Worm (Caenorhabditis elegans): ENCODE measurements around the gene moma-1.

moma-1 gene

ce11 chrIII:856908-857307, 4.7 kb upstream of the moma-1 start:
- TF ChIP-seq lin-14 (GFP tag; optimal IDR thresholded peaks at IDR 0.05) (no peak), mef-2 (tag; optimal IDR thresholded peaks at IDR 0.05) (no peak), unc-130 (tag; optimal IDR thresholded peaks at IDR 0.05) (no peak), unc-86 (tag; optimal IDR thresholded peaks at IDR 0.05) (no peak), lin-39 (tag; optimal IDR thresholded peaks at IDR 0.05) (no peak), ceh-82 (tag; optimal IDR thresholded peaks at IDR 0.05) (no peak), hlh-17 (GFP tag; optimal IDR thresholded peaks at IDR 0.05; ENCODE audit: borderline replicate concordance) (no peak), nhr-76 (tag; optimal IDR thresholded peaks at IDR 0.05) (no peak), mab-9 (GFP tag; IDR thresholded peaks at IDR 0.05) (no peak)

ce11 chrIII:856260-856659, 4.1 kb upstream of the moma-1 start, which contains the start of gene K02F3.12:
Gene K02F3.12 (plus strand): TSS chrIII:856560.
- TF ChIP-seq fkh-10 (GFP tag; optimal IDR thresholded peaks at IDR 0.05) (no peak), swsn-7 (tag; optimal IDR thresholded peaks at IDR 0.05) (no peak), hlh-17 (GFP tag; optimal IDR thresholded peaks at IDR 0.05; ENCODE audit: borderline replicate concordance) (no peak), zag-1 (tag; optimal IDR thresholded peaks at IDR 0.05) (no peak), hpl-2 (GFP tag; optimal IDR thresholded peaks at IDR 0.05) (no peak), snpc-4 (tag; optimal IDR thresholded peaks at IDR 0.05) (no peak), zip-4 (GFP tag; optimal IDR thresholded peaks at IDR 0.05) (no peak), mdl-1 (tag; optimal IDR thresholded peaks at IDR 0.05) (no peak), efl-1 (optimal IDR thresholded peaks at IDR 0.05) (no peak), efl-1 (GFP tag; optimal IDR thresholded peaks at IDR 0.05 in 1 of 2) (no peak), fos-1 (tag; optimal IDR thresholded peaks at IDR 0.05) (no peak), ceh-63 (GFP tag; optimal IDR thresholded peaks at IDR 0.05) (no peak), dpl-1 (GFP tag; optimal IDR thresholded peaks at IDR 0.05) (no peak), fkh-8 (tag; optimal IDR thresholded peaks at IDR 0.05) (no peak)

- TF ChIP-seq blmp-1 (tag; optimal IDR thresholded peaks at IDR 0.05): peak; percentile 90
- TF ChIP-seq sptf-1 (tag; optimal IDR thresholded peaks at IDR 0.05): no peak
- TF ChIP-seq egl-27 (tag; optimal IDR thresholded peaks at IDR 0.05): no peak
- TF ChIP-seq lsy-2 (tag; optimal IDR thresholded peaks at IDR 0.05): peak; percentile 19 to 49
- TF ChIP-seq snu-23 (GFP tag; optimal IDR thresholded peaks at IDR 0.05): peak; percentile 18
- TF ChIP-seq lin-15B (tag; optimal IDR thresholded peaks at IDR 0.05): no peak
- no peak for TF ChIP-seq lir-3 (tag; optimal IDR thresholded peaks at IDR 0.05; ENCODE audit: poor library complexity)
- TF ChIP-seq efl-1 (optimal IDR thresholded peaks at IDR 0.05): peak; percentile 16 to 32
- TF ChIP-seq efl-1 (GFP tag; optimal IDR thresholded peaks at IDR 0.05 in 1 of 2): peak in 1 of 2 experiments; percentile 31
- TF ChIP-seq nhr-20 (tag; optimal IDR thresholded peaks at IDR 0.05): no peak
- TF ChIP-seq nhr-85 (tag): no peak
- no peak for TF ChIP-seq nhr-19 (GFP tag; conservative IDR thresholded peaks at IDR 0.05)
- no peak for TF ChIP-seq sox-4 (tag; optimal IDR thresholded peaks at IDR 0.05)
- TF ChIP-seq tlp-1 (tag; optimal IDR thresholded peaks at IDR 0.05): no peak
- TF ChIP-seq dpl-1 (GFP tag; optimal IDR thresholded peaks at IDR 0.05): peak in 1 of 3 experiments; percentile 48
- no peak for TF ChIP-seq ama-1 (optimal IDR thresholded peaks at IDR 0.05)
- peak; percentile 36 to 56 for TF ChIP-seq lin-35 (GFP tag; optimal IDR thresholded peaks at IDR 0.05)
- no peak for TF ChIP-seq pqm-1 (tag; optimal IDR thresholded peaks at IDR 0.05)
- no peak for TF ChIP-seq ceh-82 (tag; optimal IDR thresholded peaks at IDR 0.05)
- no peak for TF ChIP-seq lin-39 (tag; optimal IDR thresholded peaks at IDR 0.05)
- no peak for TF ChIP-seq aha-1 (tag; optimal IDR thresholded peaks at IDR 0.05)
- TF ChIP-seq vab-15 (tag; optimal IDR thresholded peaks at IDR 0.05): no peak
- no peak for TF ChIP-seq mdl-1 (tag; optimal IDR thresholded peaks at IDR 0.05)
These were observed 1.7 kb upstream of the moma-1 start, which contains the start of the genes rnp-5 and tag-51 for ce11 chrIII:853859-854359. Gene rnp-5 (minus strand): TSS chrIII:853909. Gene tag-51 (plus strand): TSS chrIII:854221.
